Fruit fly (Drosophila melanogaster) whole organism, embryonic: ENCODE data around the gene Prx2.

Source experiments
- BEAF-32 ChIP-seq: fragments of 200-800 bp; sonication (Bioruptor generic); optimal IDR thresholded peaks from 3 replicates; lab custom pipeline; 2017; ENCODE audit warnings: missing biosample characterization, missing genetic modification characterization, mild to moderate bottlenecking, moderate library complexity, missing genetic modification reagents
- Bteb2 ChIP-seq: fragments of 200-800 bp; sonication (Bioruptor generic); optimal IDR thresholded peaks from 2 replicates; lab custom pipeline; 2016; ENCODE audit warnings: missing biosample characterization, missing genetic modification characterization
- CG10147 ChIP-seq: fragments of 200-800 bp; sonication (Bioruptor generic); optimal IDR thresholded peaks from 2 replicates; lab custom pipeline; 2019; ENCODE audit warnings: missing biosample characterization, mild to moderate bottlenecking, missing genetic modification characterization, moderate library complexity
- CG10959 ChIP-seq: fragments of 200-800 bp; sonication (Bioruptor generic); IDR thresholded peaks from 2 replicates; pipeline ENCODE4 v1.3.6; 2022; ENCODE audit warnings: missing biosample characterization, missing genetic modification characterization
- CG11247 ChIP-seq: fragments of 200-800 bp; sonication (Bioruptor generic); IDR thresholded peaks from 2 replicates; pipeline ENCODE4 v1.3.6; 2022; ENCODE audit warnings: missing biosample characterization, missing genetic modification characterization
- CG12219 ChIP-seq: fragments of 200-800 bp; sonication (Bioruptor generic); optimal IDR thresholded peaks from 3 replicates; lab custom pipeline; 2018; ENCODE audit warnings: missing biosample characterization, mild to moderate bottlenecking, missing genetic modification characterization
- CG12391 ChIP-seq: fragments of 200-800 bp; sonication (Bioruptor generic); optimal IDR thresholded peaks from 3 replicates; lab custom pipeline; 2018; ENCODE audit warnings: missing biosample characterization, mild to moderate bottlenecking, missing genetic modification characterization, moderate library complexity
- CG13287 ChIP-seq: fragments of 200-800 bp; sonication (Bioruptor generic); IDR thresholded peaks from 2 replicates; pipeline ENCODE4 v1.3.6; 2022; ENCODE audit warnings: missing biosample characterization, missing genetic modification characterization; ENCODE audit not compliant: partially characterized antibody
- CG15479 ChIP-seq: fragments of 200-800 bp; sonication (Bioruptor generic); optimal IDR thresholded peaks from 3 replicates; lab custom pipeline; 2019; ENCODE audit warnings: missing biosample characterization, mild to moderate bottlenecking, missing genetic modification characterization, moderate library complexity
- CG15514 ChIP-seq: fragments of 200-800 bp; sonication (Bioruptor generic); optimal IDR thresholded peaks from 3 replicates; lab custom pipeline; 2017; ENCODE audit warnings: missing biosample characterization, missing genetic modification characterization, mild to moderate bottlenecking, moderate library complexity, missing genetic modification reagents
- CG16779 ChIP-seq: fragments of 200-800 bp; sonication (Bioruptor generic); IDR thresholded peaks from 2 replicates; pipeline ENCODE4 v1.3.6; 2022; ENCODE audit warnings: missing biosample characterization, missing genetic modification characterization
- CG18011 ChIP-seq: fragments of 200-800 bp; sonication (Bioruptor generic); optimal IDR thresholded peaks from 2 replicates; lab custom pipeline; 2017; ENCODE audit warnings: missing biosample characterization, missing genetic modification characterization, mild to moderate bottlenecking, moderate library complexity, missing genotype
- CG18599 ChIP-seq: fragments of 200-800 bp; sonication (Bioruptor generic); optimal IDR thresholded peaks from 3 replicates; lab custom pipeline; 2017; ENCODE audit warnings: missing biosample characterization, missing genetic modification characterization, mild to moderate bottlenecking, moderate library complexity, missing genetic modification reagents
- CG2202 ChIP-seq: fragments of 200-800 bp; sonication (Bioruptor generic); optimal IDR thresholded peaks from 2 replicates; lab custom pipeline; 2018; ENCODE audit warnings: missing biosample characterization, mild to moderate bottlenecking, missing genetic modification characterization
- CG31224 ChIP-seq: fragments of 200-800 bp; sonication (Bioruptor generic); IDR thresholded peaks from 2 replicates; pipeline ENCODE4 v1.3.6; 2022; ENCODE audit warnings: missing biosample characterization, missing genetic modification characterization
- CG31365 ChIP-seq: fragments of 200-800 bp; sonication (Bioruptor generic); optimal IDR thresholded peaks from 2 replicates; lab custom pipeline; 2018; ENCODE audit warnings: missing biosample characterization, mild to moderate bottlenecking, missing genetic modification characterization
- CG32767 ChIP-seq: fragments of 200-800 bp; sonication (Bioruptor generic); IDR thresholded peaks from 2 replicates; pipeline ENCODE4 v1.3.6; 2022; ENCODE audit warnings: missing biosample characterization, missing genetic modification characterization
- CG3726 ChIP-seq: fragments of 200-800 bp; sonication (Bioruptor generic); IDR thresholded peaks from 3 replicates; pipeline ENCODE4, ENCODE4 v1.3.6; 2022; ENCODE audit warnings: missing biosample characterization, missing genetic modification characterization
- CG7839 ChIP-seq: fragments of 200-800 bp; sonication (Bioruptor generic); optimal IDR thresholded peaks from 3 replicates; lab custom pipeline; 2018; ENCODE audit warnings: missing biosample characterization, mild to moderate bottlenecking, missing genetic modification characterization, moderate library complexity
- CG9817 ChIP-seq: fragments of 200-800 bp; sonication (Bioruptor generic); optimal IDR thresholded peaks from 2 replicates; lab custom pipeline; 2018; ENCODE audit warnings: missing biosample characterization, mild to moderate bottlenecking, missing genetic modification characterization, moderate library complexity
- Dek ChIP-seq: fragments of 200-800 bp; sonication (Bioruptor generic); optimal IDR thresholded peaks from 3 replicates; lab custom pipeline; 2019; ENCODE audit warnings: missing biosample characterization, mild to moderate bottlenecking, missing genetic modification characterization, moderate library complexity
- Dip3 ChIP-seq: fragments of 200-800 bp; sonication (Bioruptor generic); optimal IDR thresholded peaks from 3 replicates; lab custom pipeline; 2016; ENCODE audit warnings: missing biosample characterization, missing genetic modification characterization
- Ets65A ChIP-seq: fragments of 200-800 bp; sonication (Bioruptor generic); peaks from one replicate; lab custom pipeline; 2016; ENCODE audit warnings: missing biosample characterization, missing genetic modification characterization
- Hr78 ChIP-seq, 2 experiments: fragments of 200-800 bp in 1 of 2; fragments of >200 bp in 1 of 2; sonication (Bioruptor generic) in 1 of 2; optimal IDR thresholded peaks; 2 replicates each; lab custom pipeline; 2017 to 2019; ENCODE audit warnings: missing biosample characterization in 2 of 2, missing genetic modification characterization in 2 of 2, mild to moderate bottlenecking in 1 of 2, moderate library complexity in 1 of 2
- Hsf ChIP-seq: fragments of 200-800 bp; sonication (Bioruptor generic); optimal IDR thresholded peaks from 3 replicates; lab custom pipeline; 2016; ENCODE audit warnings: missing biosample characterization, missing genetic modification characterization
- Lim3 ChIP-seq: fragments of 200-800 bp; sonication (Bioruptor generic); IDR thresholded peaks from 2 replicates; pipeline ENCODE4 v1.3.6; 2022; ENCODE audit warnings: missing biosample characterization, missing genetic modification characterization
- NFAT ChIP-seq: fragments of 200-800 bp; sonication (Bioruptor generic); IDR thresholded peaks from 2 replicates; pipeline ENCODE4 v1.3.6; 2022; ENCODE audit warnings: missing biosample characterization, missing genetic modification characterization
- Optix ChIP-seq: fragments of 200-800 bp; sonication (Bioruptor generic); IDR thresholded peaks from 3 replicates; pipeline ENCODE4 v1.3.6; 2022; ENCODE audit warnings: missing biosample characterization, missing genetic modification characterization
- Rfx ChIP-seq: fragments of 200-800 bp; sonication (Bioruptor generic); IDR thresholded peaks from 2 replicates; pipeline ENCODE4 v1.3.6; 2022; ENCODE audit warnings: missing biosample characterization, missing genetic modification characterization
- Rx ChIP-seq: fragments of 200-800 bp; sonication (Bioruptor generic); IDR thresholded peaks from 2 replicates; pipeline ENCODE4 v1.3.6; 2022; ENCODE audit warnings: missing biosample characterization, missing genetic modification characterization
- Scr ChIP-seq: fragments of 200-800 bp; sonication (Bioruptor generic); IDR thresholded peaks from 2 replicates; pipeline ENCODE4 v1.3.6; 2022; ENCODE audit warnings: missing biosample characterization, missing genetic modification characterization; ENCODE audit not compliant: partially characterized antibody
- amos ChIP-seq: fragments of 200-800 bp; sonication (Bioruptor generic); IDR thresholded peaks from 2 replicates; pipeline ENCODE4 v1.3.6; 2022; ENCODE audit warnings: missing biosample characterization, missing genetic modification characterization; ENCODE audit not compliant: partially characterized antibody
- ara ChIP-seq: fragments of 200-800 bp; sonication (Bioruptor generic); IDR thresholded peaks from 2 replicates; pipeline ENCODE4 v1.3.6; 2022; ENCODE audit warnings: missing biosample characterization, missing genetic modification characterization
- ci ChIP-seq: fragments of 200-800 bp; sonication (Bioruptor generic); IDR thresholded peaks from 3 replicates; pipeline ENCODE4 v1.3.6; 2022; ENCODE audit warnings: missing biosample characterization, missing genetic modification characterization
- ftz-f1 ChIP-seq: fragments of 200-800 bp; sonication (Bioruptor generic); optimal IDR thresholded peaks from 2 replicates; lab custom pipeline; 2016; ENCODE audit warnings: missing biosample characterization, missing genetic modification characterization
- gcm2 ChIP-seq: fragments of 200-800 bp; sonication (Bioruptor generic); optimal IDR thresholded peaks from 2 replicates; lab custom pipeline; 2016; ENCODE audit warnings: missing biosample characterization, missing genetic modification characterization
- gfzf ChIP-seq: fragments of 200-800 bp; sonication (Bioruptor generic); optimal IDR thresholded peaks from 2 replicates; lab custom pipeline; 2016; ENCODE audit warnings: missing biosample characterization, mild to moderate bottlenecking, missing genetic modification characterization, moderate library complexity
- grau ChIP-seq: fragments of 200-800 bp; optimal IDR thresholded peaks from 3 replicates; lab custom pipeline; 2019; ENCODE audit warnings: missing biosample characterization, mild to moderate bottlenecking, missing genetic modification characterization, moderate library complexity
- hkb ChIP-seq, 2 experiments: fragments of 200-800 bp in 1 of 2; fragments of >200 bp in 1 of 2; sonication (Bioruptor generic) in 1 of 2; IDR thresholded peaks in 1 of 2; optimal IDR thresholded peaks in 1 of 2; 2 replicates each; pipeline versions ENCODE4 v1.3.6 to Lab custom; 2017 to 2022; ENCODE audit warnings: missing biosample characterization in 1 of 2, missing genetic modification characterization in 1 of 2
- insv ChIP-seq, 2 experiments: fragments of 200-800 bp; sonication (Bioruptor generic); optimal IDR thresholded peaks; 3 replicates each; lab custom pipeline; 2016 to 2018; ENCODE audit warnings: missing biosample characterization in 2 of 2, missing genetic modification characterization in 2 of 2
- nmo ChIP-seq: fragments of 200-800 bp; sonication (Bioruptor generic); optimal IDR thresholded peaks from 2 replicates; lab custom pipeline; 2018; ENCODE audit warnings: missing biosample characterization, mild to moderate bottlenecking, missing genetic modification characterization, moderate library complexity
- oc ChIP-seq: fragments of 200-800 bp; sonication (Bioruptor generic); optimal IDR thresholded peaks from 2 replicates; lab custom pipeline; 2018; ENCODE audit warnings: missing biosample characterization, mild to moderate bottlenecking, missing genetic modification characterization, moderate library complexity
- pb ChIP-seq: fragments of 200-800 bp; sonication (Bioruptor generic); optimal IDR thresholded peaks from 3 replicates; lab custom pipeline; 2016; ENCODE audit warnings: missing biosample characterization, missing genetic modification characterization
- stwl ChIP-seq: fragments of 200-800 bp; sonication (Bioruptor generic); optimal IDR thresholded peaks from 3 replicates; lab custom pipeline; 2018; ENCODE audit warnings: missing biosample characterization, mild to moderate bottlenecking, missing genetic modification characterization, moderate library complexity
- sug ChIP-seq: fragments of 200-800 bp; optimal IDR thresholded peaks from 2 replicates; lab custom pipeline; 2019; ENCODE audit warnings: missing biosample characterization, mild to moderate bottlenecking, missing genetic modification characterization, moderate library complexity
- tin ChIP-seq: fragments of 200-800 bp; sonication (Bioruptor generic); optimal IDR thresholded peaks from 3 replicates; lab custom pipeline; 2016; ENCODE audit warnings: missing biosample characterization, missing genetic modification characterization
- unc-4 ChIP-seq: fragments of 200-800 bp; sonication (Bioruptor generic); IDR thresholded peaks from 2 replicates; pipeline ENCODE4 v1.3.6; 2022; ENCODE audit warnings: missing biosample characterization, missing genetic modification characterization; ENCODE audit not compliant: partially characterized antibody
- vnd ChIP-seq: fragments of 200-800 bp; sonication (Bioruptor generic); IDR thresholded peaks from 3 replicates; pipeline ENCODE4 v1.3.6; 2022; ENCODE audit warnings: missing biosample characterization, missing genetic modification characterization; ENCODE audit not compliant: partially characterized antibody

Prx2 gene

DNA sequence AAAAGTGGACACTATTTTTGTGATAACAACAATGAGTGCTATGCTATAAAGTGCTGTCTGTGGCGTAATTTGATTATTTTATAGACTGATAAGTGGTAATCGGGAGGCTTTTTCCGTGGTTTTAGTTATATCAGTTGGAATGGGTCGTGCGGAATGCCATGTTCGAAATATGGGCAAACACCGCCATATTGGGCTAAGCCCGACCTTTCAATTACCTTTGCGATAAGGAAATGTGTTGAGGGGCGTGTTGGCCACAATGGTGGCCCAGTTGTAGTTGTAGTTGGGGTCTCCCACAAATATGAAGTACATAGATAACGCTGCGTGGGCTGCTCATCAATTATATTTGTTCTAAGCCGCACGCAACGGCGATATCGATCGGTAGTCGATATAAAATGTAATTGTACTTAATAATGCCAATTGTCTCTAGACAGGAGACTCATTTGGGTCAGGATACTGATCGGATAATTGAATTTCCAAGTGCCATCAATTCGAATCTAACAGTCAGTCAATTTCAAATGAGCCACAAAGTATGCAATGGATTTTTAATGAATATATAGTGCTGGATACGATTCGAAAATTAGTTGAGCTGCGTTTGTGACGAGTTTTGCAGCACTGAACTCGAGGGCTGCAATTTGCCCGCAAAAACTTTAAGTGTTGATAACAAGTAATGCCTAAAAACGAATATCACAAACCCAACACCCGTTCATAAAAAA is 5.0 kb downstream of the Prx2 start (continued):
- TF ChIP-seq grau (peak; percentile 9), CG11247 (GFP tag; lab: Robert Waterston, UW) (peak; percentile 52; the same call in 1 of the 2 replicates), stwl (peak; percentile 96), CG10959 (GFP tag; lab: Robert Waterston, UW) (no peak), Optix (no peak), vnd (no peak), CG31224 (GFP tag; lab: Robert Waterston, UW) (no peak), insv (GFP tag; optimal IDR thresholded peaks at IDR 0.05; lab: Kevin White, UChicago) (peak in 1 of 2 experiments; percentile 4), CG31365 (tag; lab: Kevin White, UChicago) (peak; percentile 18), CG12219 (GFP tag; lab: Kevin White, UChicago) (no peak), BEAF-32 (GFP tag; lab: Kevin White, UChicago) (peak; percentile 29), CG18599 (GFP tag; lab: Kevin White, UChicago) (peak; percentile 36), Dip3 (GFP tag; lab: Kevin White, UChicago) (peak; percentile 51), Rx (GFP tag; lab: Robert Waterston, UW) (no peak), CG13287 (GFP tag; lab: Robert Waterston, UW) (peak; percentile 38; the same call in 1 of the 2 replicates), ci (GFP tag; lab: Robert Waterston, UW) (peak; percentile 42; the same call in 2 of the 3 replicates), ftz-f1 (GFP tag; lab: Kevin White, UChicago) (peak; percentile 0), Bteb2 (peak; percentile 24), Scr (GFP tag; lab: Robert Waterston, UW) (no peak), hkb (optimal IDR thresholded peaks at IDR 0.05; lab: Kevin White, UChicago) (no peak), hkb (GFP tag; IDR thresholded peaks at IDR 0.05; lab: Robert Waterston, UW) (no peak), CG2202 (tag; lab: Kevin White, UChicago) (peak; percentile 15), CG32767 (GFP tag; lab: Robert Waterston, UW) (no peak), CG3726 (GFP tag; lab: Robert Waterston, UW) (no peak), oc (no peak), CG16779 (GFP tag; lab: Robert Waterston, UW) (no peak), Ets65A (GFP tag; lab: Kevin White, UChicago) (peak; percentile 17), tin (peak; percentile 50), sug (tag; lab: Kevin White, UChicago) (peak; percentile 94), CG7839 (tag; lab: Kevin White, UChicago) (peak; percentile 5), ara (GFP tag; lab: Robert Waterston, UW) (no peak), pb (GFP tag; lab: Kevin White, UChicago) (peak; percentile 3), amos (GFP tag; lab: Robert Waterston, UW) (peak; percentile 44; the same call in 1 of the 2 replicates), CG12391 (tag; lab: Kevin White, UChicago) (peak; percentile 17), CG10147 (GFP tag; lab: Kevin White, UChicago) (no peak), Rfx (GFP tag; lab: Robert Waterston, UW) (peak; percentile 75), CG9817 (tag; lab: Kevin White, UChicago) (peak; percentile 7), gfzf (peak; percentile 25), CG15514 (GFP tag; lab: Kevin White, UChicago) (peak; percentile 56), Lim3 (GFP tag; lab: Robert Waterston, UW) (no peak), Dek (tag; lab: Kevin White, UChicago) (peak; percentile 17), nmo (peak; percentile 2), CG15479 (GFP tag; lab: Kevin White, UChicago) (no peak), unc-4 (GFP tag; lab: Robert Waterston, UW) (no peak), NFAT (GFP tag; lab: Robert Waterston, UW) (peak; percentile 9; the same call in 1 of the 2 replicates), Hsf (GFP tag; lab: Kevin White, UChicago) (peak; percentile 10), CG18011 (GFP tag; lab: Kevin White, UChicago) (peak; percentile 23), gcm2 (GFP tag; lab: Kevin White, UChicago) (no peak), Hr78 (GFP tag; optimal IDR thresholded peaks at IDR 0.05; lab: Kevin White, UChicago) (peak in 1 of 2 experiments; percentile 91)
